Worm (Caenorhabditis elegans) whole organism, L4 larva: ENCODE results near the gene Y17G7B.12.
A peak's percentile ranks its signal among the peaks of the same experiment; 100 is the strongest.

Source experiments
- F10B5.3 ChIP-seq: sonication (generic microtip); optimal IDR thresholded peaks from 2 replicates; lab custom pipeline; 2016; ENCODE audit warnings: mild to moderate bottlenecking, missing genetic modification characterization, missing compliant biosample characterization
- F37D6.2 ChIP-seq: sonication (generic microtip); optimal IDR thresholded peaks from 2 replicates; lab custom pipeline; 2016; ENCODE audit warnings: mild to moderate bottlenecking, missing genetic modification characterization, missing compliant biosample characterization
- R02D3.7 ChIP-seq: fragments of 150-350 bp; sonication (generic microtip); optimal IDR thresholded peaks from 3 replicates; lab custom pipeline; 2014; ENCODE audit warnings: missing biosample characterization, missing genetic modification characterization
- T20F7.1 ChIP-seq: fragments of 200-800 bp; sonication (Bioruptor generic); optimal IDR thresholded peaks from 2 replicates; lab custom pipeline; 2018; ENCODE audit warnings: mild to moderate bottlenecking, missing genetic modification characterization, missing compliant biosample characterization
- Y105C5A.15 ChIP-seq: fragments of 200-800 bp; sonication (Bioruptor generic); IDR thresholded peaks from 2 replicates; pipeline ENCODE4 v1.3.6; 2022; ENCODE audit warnings: missing genetic modification characterization, missing compliant biosample characterization
- Y5F2A.4 ChIP-seq: fragments of 200-800 bp; sonication (Bioruptor generic); optimal IDR thresholded peaks from 2 replicates; lab custom pipeline; 2018; ENCODE audit warnings: mild to moderate bottlenecking, missing genetic modification characterization, missing compliant biosample characterization
- aha-1 ChIP-seq: fragments of 150-350 bp; peaks from one replicate; lab custom pipeline; 2014; ENCODE audit warnings: missing biosample characterization, missing genetic modification characterization
- aly-2 ChIP-seq: sonication (generic microtip); optimal IDR thresholded peaks from 2 replicates; lab custom pipeline; 2018; ENCODE audit warnings: missing biosample characterization, missing genetic modification characterization
- attf-4 ChIP-seq: sonication (generic microtip); optimal IDR thresholded peaks from 3 replicates; lab custom pipeline; 2017; ENCODE audit warnings: missing biosample characterization, missing genetic modification characterization
- ceh-20 ChIP-seq: fragments of 200-800 bp; sonication (Bioruptor generic); IDR thresholded peaks from 2 replicates; pipeline ENCODE4 v1.3.6; 2022; ENCODE audit warnings: missing genetic modification reagents, missing genetic modification characterization, missing compliant biosample characterization
- ceh-28 ChIP-seq: fragments of 150-350 bp; optimal IDR thresholded peaks from 2 replicates; lab custom pipeline; 2014; ENCODE audit warnings: missing biosample characterization, missing genetic modification reagents, missing genetic modification characterization
- cey-2 ChIP-seq: sonication (generic microtip); optimal IDR thresholded peaks from 3 replicates; lab custom pipeline; 2017; ENCODE audit warnings: missing genetic modification characterization, mild to moderate bottlenecking, missing compliant biosample characterization, antibody characterized with exemption, borderline replicate concordance; ENCODE audit not compliant: insufficient read depth
- daf-19 ChIP-seq: fragments of 200-800 bp; sonication (Bioruptor generic); conservative IDR thresholded peaks from 2 replicates; pipeline ENCODE4 v1.3.6; 2022; ENCODE audit warnings: missing genetic modification characterization, missing compliant biosample characterization
- daf-8 ChIP-seq: fragments of 200-800 bp; sonication (Bioruptor generic); IDR thresholded peaks from 2 replicates; pipeline ENCODE4 v1.3.6; 2022; ENCODE audit warnings: missing genetic modification characterization, missing compliant biosample characterization
- dmd-8 ChIP-seq: fragments of 200-800 bp; sonication (Bioruptor generic); IDR thresholded peaks from 2 replicates; pipeline ENCODE4 v1.3.6; 2022; ENCODE audit warnings: missing genetic modification characterization, missing compliant biosample characterization
- duxl-1 ChIP-seq: sonication (generic microtip); optimal IDR thresholded peaks from 2 replicates; lab custom pipeline; 2016; ENCODE audit warnings: mild to moderate bottlenecking, missing genetic modification characterization, moderate library complexity, missing compliant biosample characterization; ENCODE audit not compliant: poor library complexity
- dve-1 ChIP-seq: sonication (generic microtip); optimal IDR thresholded peaks from 2 replicates; lab custom pipeline; 2017; ENCODE audit warnings: antibody characterized with exemption, mild to moderate bottlenecking, missing genetic modification characterization, missing compliant biosample characterization; ENCODE audit not compliant: insufficient read depth
- hif-1 ChIP-seq, 2 experiments: sonication (generic microtip); optimal IDR thresholded peaks; 2 replicates each; lab custom pipeline; 2016 to 2017; ENCODE audit warnings: missing compliant biosample characterization in 2 of 2, missing genetic modification characterization in 2 of 2, missing genetic modification reagents in 2 of 2, missing genotype in 2 of 2, mild to moderate bottlenecking in 1 of 2
- hlh-30 ChIP-seq: sonication (generic microtip); optimal IDR thresholded peaks from 2 replicates; lab custom pipeline; 2017; ENCODE audit warnings: antibody characterized with exemption, mild to moderate bottlenecking, missing genetic modification characterization, missing compliant biosample characterization; ENCODE audit not compliant: insufficient read depth
- hmg-1.1 ChIP-seq: fragments of 200-800 bp; sonication (Bioruptor generic); IDR thresholded peaks from 2 replicates; pipeline ENCODE4 v1.3.6; 2022; ENCODE audit warnings: missing genetic modification reagents, missing genetic modification characterization, missing compliant biosample characterization
- lin-1 ChIP-seq: fragments of 200-800 bp; sonication (Bioruptor generic); IDR thresholded peaks from 2 replicates; pipeline ENCODE4 v1.3.6; 2022; ENCODE audit warnings: missing genetic modification reagents, missing genetic modification characterization, missing compliant biosample characterization
- lin-15B ChIP-seq: fragments of 150-350 bp; sonication (generic microtip); optimal IDR thresholded peaks from 3 replicates; lab custom pipeline; 2014; ENCODE audit warnings: missing biosample characterization, missing genetic modification characterization
- lin-29 ChIP-seq: fragments of 200-800 bp; sonication (Bioruptor generic); IDR thresholded peaks from 2 replicates; pipeline ENCODE4 v1.3.6; 2022; ENCODE audit warnings: missing genetic modification reagents, missing genetic modification characterization, missing compliant biosample characterization
- lin-38 ChIP-seq: fragments of 200-800 bp; sonication (Bioruptor generic); IDR thresholded peaks from 2 replicates; pipeline ENCODE4 v1.3.6; 2022; ENCODE audit warnings: missing genetic modification reagents, missing genetic modification characterization, missing compliant biosample characterization
- lin-39 ChIP-seq: fragments of 150-350 bp; optimal IDR thresholded peaks from 2 replicates; lab custom pipeline; 2014; ENCODE audit warnings: missing biosample characterization, missing genetic modification reagents, missing genetic modification characterization
- lsy-2 ChIP-seq, 2 experiments: fragments of 150-350 bp in 1 of 2; sonication (generic microtip) in 1 of 2; optimal IDR thresholded peaks; 2 replicates each; lab custom pipeline; 2014 to 2017; ENCODE audit warnings: missing biosample characterization in 2 of 2, missing genetic modification characterization in 2 of 2
- madf-9 ChIP-seq: fragments of 200-800 bp; sonication (Bioruptor generic); conservative IDR thresholded peaks from 2 replicates; pipeline ENCODE4 v1.3.6; 2022; ENCODE audit warnings: missing genetic modification reagents, missing genetic modification characterization, missing compliant biosample characterization
- mxl-2 ChIP-seq: fragments of 200-800 bp; sonication (Bioruptor generic); conservative IDR thresholded peaks from 2 replicates; pipeline ENCODE4 v1.3.6; 2022; ENCODE audit warnings: missing genetic modification reagents, missing genetic modification characterization, missing compliant biosample characterization
- mxl-3 ChIP-seq: fragments of 200-800 bp; sonication (Bioruptor generic); optimal IDR thresholded peaks from 2 replicates; lab custom pipeline; 2018; ENCODE audit warnings: mild to moderate bottlenecking, missing genetic modification characterization, missing compliant biosample characterization
- nhr-10 ChIP-seq: fragments of 150-350 bp; optimal IDR thresholded peaks from 2 replicates; lab custom pipeline; 2014; ENCODE audit warnings: missing biosample characterization, missing genetic modification characterization
- nhr-102 ChIP-seq: sonication (generic microtip); optimal IDR thresholded peaks from 2 replicates; lab custom pipeline; 2016; ENCODE audit warnings: mild to moderate bottlenecking, missing genetic modification characterization, moderate library complexity, missing compliant biosample characterization
- nhr-111 ChIP-seq: fragments of 200-800 bp; sonication (Bioruptor generic); optimal IDR thresholded peaks from 2 replicates; lab custom pipeline; 2018; ENCODE audit warnings: mild to moderate bottlenecking, missing genetic modification characterization, missing compliant biosample characterization
- nhr-237 ChIP-seq: sonication (generic microtip); optimal IDR thresholded peaks from 2 replicates; lab custom pipeline; 2017; ENCODE audit warnings: missing biosample characterization, missing genetic modification characterization
- nhr-28 ChIP-seq: fragments of 150-350 bp; optimal IDR thresholded peaks from 2 replicates; lab custom pipeline; 2014; ENCODE audit warnings: missing biosample characterization, missing genetic modification characterization
- nhr-42 ChIP-seq: fragments of 200-800 bp; sonication (Bioruptor generic); IDR thresholded peaks from 2 replicates; pipeline ENCODE4 v1.3.6; 2022; ENCODE audit warnings: missing genetic modification characterization, missing compliant biosample characterization
- nhr-6 ChIP-seq: fragments of 150-350 bp; optimal IDR thresholded peaks from 2 replicates; lab custom pipeline; 2014; ENCODE audit warnings: missing biosample characterization, missing genetic modification characterization
- nhr-76 ChIP-seq: fragments of 150-350 bp; optimal IDR thresholded peaks from 2 replicates; lab custom pipeline; 2014; ENCODE audit warnings: missing biosample characterization, missing genetic modification characterization
- nhr-77 ChIP-seq: fragments of 150-350 bp; optimal IDR thresholded peaks from 2 replicates; lab custom pipeline; 2014; ENCODE audit warnings: missing biosample characterization, missing genetic modification characterization
- pqm-1 ChIP-seq: sonication (generic microtip); optimal IDR thresholded peaks from 2 replicates; lab custom pipeline; 2017; ENCODE audit warnings: missing biosample characterization, missing genetic modification characterization
- snpc-1.2 ChIP-seq: fragments of 200-800 bp; sonication (Bioruptor generic); IDR thresholded peaks from 2 replicates; pipeline ENCODE4 v1.3.6; 2022; ENCODE audit warnings: missing genetic modification reagents, missing genetic modification characterization, missing compliant biosample characterization
- spr-3 ChIP-seq: fragments of 200-800 bp; sonication (Bioruptor generic); optimal IDR thresholded peaks from 2 replicates; lab custom pipeline; 2018; ENCODE audit warnings: mild to moderate bottlenecking, missing genetic modification characterization, missing compliant biosample characterization
- unc-130 ChIP-seq: sonication (generic microtip); optimal IDR thresholded peaks from 2 replicates; lab custom pipeline; 2016; ENCODE audit warnings: missing genetic modification reagents, missing genetic modification characterization, missing compliant biosample characterization
- unc-39 ChIP-seq: sonication (generic microtip); optimal IDR thresholded peaks from 2 replicates; lab custom pipeline; 2017; ENCODE audit warnings: missing biosample characterization, missing genetic modification characterization
- zag-1 ChIP-seq: fragments of 150-350 bp; optimal IDR thresholded peaks from 2 replicates; lab custom pipeline; 2014; ENCODE audit warnings: missing biosample characterization, missing genetic modification characterization
- zip-11 ChIP-seq: fragments of 200-800 bp; sonication (Bioruptor generic); IDR thresholded peaks from 2 replicates; pipeline ENCODE4 v1.3.6; 2022; ENCODE audit warnings: missing genetic modification characterization, missing compliant biosample characterization
- ztf-7 ChIP-seq: fragments of 150-350 bp; optimal IDR thresholded peaks from 2 replicates; lab custom pipeline; 2014; ENCODE audit warnings: missing biosample characterization, missing genetic modification characterization

Y17G7B.12 gene

ce11 chrII:12023315-12023878 lies at the start of gene Y17G7B.12:
TSS of gene Y17G7B.12 (plus strand) at chrII:12023861.
- TF ChIP-seq nhr-77 (tag; lab: Kevin White, UChicago) (no peak), attf-4 (no peak), pqm-1 (tag; lab: Kevin White, UChicago) (no peak), nhr-10 (no peak), T20F7.1 (GFP tag; lab: Kevin White, UChicago) (no peak), aha-1 (tag; lab: Kevin White, UChicago) (peak; percentile 18), nhr-237 (no peak), lsy-2 (tag; optimal IDR thresholded peaks at IDR 0.05; lab: Kevin White, UChicago) (peak in 1 of 2 experiments; percentile 77), nhr-28 (tag; lab: Kevin White, UChicago) (no peak), ceh-20 (GFP tag; lab: Robert Waterston, UW) (no peak), lin-39 (tag; lab: Kevin White, UChicago) (no peak), nhr-76 (tag; lab: Kevin White, UChicago) (no peak), lin-1 (GFP tag; lab: Robert Waterston, UW) (no peak), hlh-30 (tag; lab: Kevin White, UChicago) (no peak), nhr-111 (no peak), lin-38 (peak; percentile 46), hmg-1.1 (GFP tag; lab: Robert Waterston, UW) (no peak), lin-29 (GFP tag; lab: Robert Waterston, UW) (no peak), R02D3.7 (no peak), mxl-3 (GFP tag; lab: Kevin White, UChicago) (no peak), cey-2 (tag; lab: Kevin White, UChicago) (no peak), snpc-1.2 (GFP tag; lab: Robert Waterston, UW) (no peak), F37D6.2 (tag; lab: Kevin White, UChicago) (no peak), ztf-7 (tag; lab: Kevin White, UChicago) (no peak), zip-11 (GFP tag; lab: Robert Waterston, UW) (no peak), spr-3 (GFP tag; lab: Kevin White, UChicago) (no peak)

ce11 chrII:11974048-11974995 lies 49.3 kb upstream of the Y17G7B.12 start:
- TF ChIP-seq unc-130 (peak; percentile 4), nhr-76 (tag; lab: Kevin White, UChicago) (no peak), lin-38 (peak; percentile 45), dmd-8 (GFP tag; lab: Robert Waterston, UW) (no peak), nhr-111 (no peak), unc-39 (tag; lab: Kevin White, UChicago) (no peak), madf-9 (no peak), nhr-42 (peak; percentile 49), ceh-20 (GFP tag; lab: Robert Waterston, UW) (no peak), zag-1 (tag; lab: Kevin White, UChicago) (no peak), F10B5.3 (tag; lab: Kevin White, UChicago) (peak; percentile 50), lin-15B (tag; lab: Kevin White, UChicago) (no peak), aly-2 (tag; lab: Kevin White, UChicago) (no peak), F37D6.2 (tag; lab: Kevin White, UChicago) (no peak), ceh-28 (no peak), hmg-1.1 (GFP tag; lab: Robert Waterston, UW) (no peak), lin-1 (GFP tag; lab: Robert Waterston, UW) (no peak), daf-8 (GFP tag; lab: Robert Waterston, UW) (no peak), daf-19 (GFP tag; lab: Robert Waterston, UW) (no peak), duxl-1 (peak; percentile 19), nhr-102 (peak; percentile 63), nhr-237 (no peak), nhr-77 (tag; lab: Kevin White, UChicago) (peak; percentile 69), mxl-2 (GFP tag; lab: Robert Waterston, UW) (no peak), cey-2 (tag; lab: Kevin White, UChicago) (no peak), dve-1 (tag; lab: Kevin White, UChicago) (peak; percentile 8), hif-1 (tag; optimal IDR thresholded peaks at IDR 0.05; lab: Kevin White, UChicago) (peak in 1 of 2 experiments; percentile 32), nhr-6 (tag; lab: Kevin White, UChicago) (no peak), Y105C5A.15 (GFP tag; lab: Robert Waterston, UW) (no peak), Y5F2A.4 (GFP tag; lab: Kevin White, UChicago) (no peak)
